Worm (Caenorhabditis elegans): ENCODE results near the gene bbs-8.
A peak's percentile ranks its signal among the peaks of the same experiment; 100 is the strongest.

bbs-8 gene

DNA sequence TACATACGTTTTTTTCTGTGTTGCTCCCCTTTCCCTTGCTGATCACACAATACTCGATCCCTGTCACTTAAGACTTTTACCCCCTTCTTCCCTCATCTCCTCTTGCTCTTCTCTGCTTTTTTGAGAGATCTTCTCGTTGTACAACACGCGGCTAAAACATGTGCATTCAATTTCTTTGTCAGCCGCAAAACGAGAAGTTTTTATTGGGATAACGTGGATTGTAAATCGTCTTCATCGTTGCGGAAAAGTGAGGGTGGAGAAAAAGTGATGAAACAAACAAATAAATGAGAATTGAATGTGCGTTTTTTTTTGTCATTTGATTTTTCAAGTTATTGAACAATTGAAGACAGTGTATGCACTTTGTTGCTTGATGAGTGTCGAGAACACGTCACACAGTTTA is 4.6 kb upstream of the bbs-8 start:
- no peak for TF ChIP-seq ahr-1 (tag; optimal IDR thresholded peaks at IDR 0.05)
- no peak for TF ChIP-seq ceh-48 (tag; optimal IDR thresholded peaks at IDR 0.05)
- TF ChIP-seq odd-2 (tag; optimal IDR thresholded peaks at IDR 0.05), result no peak
- TF ChIP-seq fkh-6 (tag; optimal IDR thresholded peaks at IDR 0.05), result no peak
- TF ChIP-seq hlh-6 (tag; optimal IDR thresholded peaks at IDR 0.05), result no peak
- TF ChIP-seq F13H6.1 (tag; optimal IDR thresholded peaks at IDR 0.05), result no peak
- no peak for TF ChIP-seq unc-86 (tag; optimal IDR thresholded peaks at IDR 0.05)
- no peak for TF ChIP-seq ceh-6 (GFP tag; optimal IDR thresholded peaks at IDR 0.05)
- no peak for TF ChIP-seq pqm-1 (tag; optimal IDR thresholded peaks at IDR 0.05)
- TF ChIP-seq ceh-18 (tag; optimal IDR thresholded peaks at IDR 0.05), result no peak

- TF ChIP-seq ahr-1 (tag; optimal IDR thresholded peaks at IDR 0.05) (no peak), ceh-18 (tag; optimal IDR thresholded peaks at IDR 0.05) (peak; percentile 89), rnt-1 (tag; optimal IDR thresholded peaks at IDR 0.05) (peak; percentile 65), F13H6.1 (tag; optimal IDR thresholded peaks at IDR 0.05) (peak; percentile 19), ceh-34 (tag; optimal IDR thresholded peaks at IDR 0.05) (peak; percentile 41), ama-1 (optimal IDR thresholded peaks at IDR 0.05) (no peak), unc-55 (GFP tag; optimal IDR thresholded peaks at IDR 0.05) (peak; percentile 7), ceh-14 (tag; optimal IDR thresholded peaks at IDR 0.05) (no peak)
Observed at ce11 chrV:6768452-6768929, 3.6 kb upstream of the bbs-8 start, which contains the start of the genes T25F10.1 and clik-1. Gene T25F10.1, plus strand, starts transcription at chrV:6768502. Gene clik-1, minus strand, starts transcription at chrV:6768732.

DNA sequence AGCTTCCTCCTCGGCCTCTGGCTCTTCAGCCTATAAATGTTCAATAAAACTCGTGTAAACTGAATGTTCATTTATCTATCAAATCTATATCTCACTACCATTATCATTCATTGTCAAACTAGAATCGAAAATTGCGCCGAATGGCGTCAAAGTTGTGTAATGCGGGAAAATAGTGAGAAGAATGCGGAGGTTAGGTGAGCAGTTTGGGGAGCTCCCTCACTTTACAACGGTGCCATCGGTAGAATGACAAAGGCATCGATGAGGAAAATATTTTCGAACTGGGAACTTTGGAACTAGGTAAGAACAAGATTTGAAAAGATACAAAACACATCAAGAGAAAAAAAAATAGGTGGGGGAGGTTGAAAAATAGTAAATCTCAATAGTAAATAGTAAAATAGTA is 2.7 kb upstream of the bbs-8 start:
- TF ChIP-seq ets-4 (tag; optimal IDR thresholded peaks at IDR 0.05), result no peak
- TF ChIP-seq ceh-9 (tag; optimal IDR thresholded peaks at IDR 0.05), result no peak
- no peak for TF ChIP-seq unc-3 (GFP tag; conservative IDR thresholded peaks at IDR 0.05)
- TF ChIP-seq unc-3 (tag; optimal IDR thresholded peaks at IDR 0.05), result no peak

DNA sequence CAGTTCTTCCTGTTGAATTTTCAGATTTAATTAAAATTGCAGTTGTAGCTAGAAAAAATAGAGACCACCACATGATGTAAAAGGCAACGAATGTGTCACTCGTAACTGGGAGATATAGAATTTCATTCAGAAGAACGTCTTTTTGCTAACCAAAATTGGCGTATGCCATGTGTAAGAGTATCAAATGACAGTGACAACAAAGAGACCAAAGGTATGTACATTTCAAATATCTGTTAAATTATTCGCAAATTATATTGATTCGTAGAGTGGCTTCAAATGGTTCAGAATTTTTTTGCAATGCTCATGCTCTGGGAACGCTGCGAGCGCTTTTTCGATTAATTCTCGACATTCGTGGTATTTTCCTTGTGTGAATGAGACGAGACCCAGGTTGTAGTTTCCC is 2.5 kb downstream of the bbs-8 start, which contains the start of gene T25F10.4:
TSS of gene T25F10.4 (minus strand) at position 101 of the 400 bp plus-strand sequence.
- TF ChIP-seq nhr-232 (tag; optimal IDR thresholded peaks at IDR 0.05), result no peak
- TF ChIP-seq ceh-14 (tag; optimal IDR thresholded peaks at IDR 0.05), result no peak
- no peak for TF ChIP-seq ref-2 (tag; optimal IDR thresholded peaks at IDR 0.05)
- TF ChIP-seq ceh-19 (GFP tag; optimal IDR thresholded peaks at IDR 0.05), result no peak
- TF ChIP-seq hlh-30 (tag; optimal IDR thresholded peaks at IDR 0.05; ENCODE audit: insufficient read depth), result no peak
- TF ChIP-seq dmd-4 (tag; optimal IDR thresholded peaks at IDR 0.05; ENCODE audit: borderline replicate concordance), result no peak
- no peak for TF ChIP-seq pros-1 (tag; optimal IDR thresholded peaks at IDR 0.05)
- TF ChIP-seq F13H6.1 (tag; optimal IDR thresholded peaks at IDR 0.05), result no peak
- TF ChIP-seq ttx-3 (tag; optimal IDR thresholded peaks at IDR 0.05), result no peak
- TF ChIP-seq npax-4 (tag; optimal IDR thresholded peaks at IDR 0.05), result no peak
- TF ChIP-seq tbx-7 (tag; optimal IDR thresholded peaks at IDR 0.05), result no peak
- no peak for TF ChIP-seq eyg-1 (tag; optimal IDR thresholded peaks at IDR 0.05)
- no peak for TF ChIP-seq ceh-30 (tag; optimal IDR thresholded peaks at IDR 0.05)
- no peak for TF ChIP-seq mec-3 (tag; optimal IDR thresholded peaks at IDR 0.05; ENCODE audit: borderline replicate concordance)
- TF ChIP-seq fax-1 (tag; optimal IDR thresholded peaks at IDR 0.05), result no peak
- no peak for TF ChIP-seq ceh-18 (tag; optimal IDR thresholded peaks at IDR 0.05)
- no peak for TF ChIP-seq pat-9 (tag; optimal IDR thresholded peaks at IDR 0.05)
- TF ChIP-seq hlh-13 (GFP tag; optimal IDR thresholded peaks at IDR 0.05), result no peak

DNA sequence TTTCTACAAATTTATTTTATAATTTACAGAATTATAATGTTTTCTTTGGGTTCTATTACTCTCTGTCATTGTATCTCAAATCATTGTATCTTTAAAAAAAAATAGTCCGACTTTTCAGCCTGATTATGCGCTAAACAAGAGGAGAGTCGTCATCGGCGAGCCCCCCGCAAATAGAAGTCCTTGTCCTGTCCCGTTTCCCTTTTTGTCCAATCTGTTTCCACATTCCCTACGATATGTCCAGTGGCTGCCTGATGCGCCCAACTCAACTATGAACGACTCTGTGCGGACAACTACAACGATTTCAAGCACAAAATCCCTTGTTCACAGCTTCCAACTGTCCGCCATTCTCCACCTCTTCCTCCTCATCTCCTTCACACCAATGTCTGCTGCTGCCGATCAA is 6.9 kb downstream of the bbs-8 start, which contains the start of gene dbl-1:
TSS of gene dbl-1 (plus strand) at position 119 of the 400 bp plus-strand sequence.
- no peak for TF ChIP-seq ceh-31 (tag; optimal IDR thresholded peaks at IDR 0.05)
- TF ChIP-seq C08G9.2 (tag; optimal IDR thresholded peaks at IDR 0.05), result no peak
- TF ChIP-seq sdc-2 (tag; optimal IDR thresholded peaks at IDR 0.05), result peak; percentile 11
